Fruit fly (Drosophila melanogaster): ENCODE data around the gene mdy.

mdy gene

DNA sequence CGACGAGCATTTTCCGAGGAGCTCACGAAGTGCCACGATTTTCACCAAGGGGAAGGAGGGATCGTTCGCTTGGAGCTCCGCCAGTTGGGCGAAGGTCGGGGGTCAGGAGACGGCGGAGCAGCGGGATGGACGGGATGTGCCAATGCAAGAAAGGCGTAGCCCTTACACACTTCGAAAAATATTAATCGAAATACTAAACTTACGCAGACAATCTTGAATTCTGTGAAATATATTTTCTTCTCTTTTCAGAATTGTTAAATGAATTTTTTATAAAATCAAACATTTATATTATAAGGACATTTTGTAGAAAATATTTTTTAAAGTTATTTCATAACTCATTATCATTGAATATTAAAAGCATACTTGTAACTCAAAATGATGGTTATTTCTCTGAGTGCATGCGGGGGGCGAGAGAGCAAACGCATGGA is 52.5 kb downstream of the mdy start (continued):
- no peak for TF ChIP-seq pita (GFP tag; optimal IDR thresholded peaks at IDR 0.05)
- TF ChIP-seq CG3407 (GFP tag; optimal IDR thresholded peaks at IDR 0.05) = peak; percentile 16
- TF ChIP-seq B-H1 (GFP tag; IDR thresholded peaks at IDR 0.05) = peak; percentile 32; the same call in 1 of the 3 replicates
- peak; percentile 32 for TF ChIP-seq CG10366 (GFP tag; IDR thresholded peaks at IDR 0.05)
- peak; percentile 6 for TF ChIP-seq CG13775 (GFP tag; optimal IDR thresholded peaks at IDR 0.05)
- TF ChIP-seq CG12659 (GFP tag; optimal IDR thresholded peaks at IDR 0.05) = peak; percentile 57
- TF ChIP-seq eyg (GFP tag; optimal IDR thresholded peaks at IDR 0.05) = no peak
- no peak for TF ChIP-seq cg (GFP tag; optimal IDR thresholded peaks at IDR 0.05)
- peak; percentile 34 for TF ChIP-seq CG15601 (tag; optimal IDR thresholded peaks at IDR 0.05)
- no peak for TF ChIP-seq pan (optimal IDR thresholded peaks at IDR 0.05)
- no peak for TF ChIP-seq pan (GFP tag; optimal IDR thresholded peaks at IDR 0.05 in 1 of 2, IDR thresholded peaks at IDR 0.05 in 1 of 2)
- TF ChIP-seq CG8765 (GFP tag; IDR thresholded peaks at IDR 0.05) = no peak
- no peak for TF ChIP-seq CG5953 (GFP tag; IDR thresholded peaks at IDR 0.05)
- no peak for TF ChIP-seq sim (GFP tag; IDR thresholded peaks at IDR 0.05)
- peak; percentile 43; the same call in 2 of the 3 replicates for TF ChIP-seq croc (GFP tag; conservative IDR thresholded peaks at IDR 0.05)
- no peak for TF ChIP-seq tin (GFP tag; optimal IDR thresholded peaks at IDR 0.05)
- no peak for TF ChIP-seq sd (tag; optimal IDR thresholded peaks at IDR 0.05)
- TF ChIP-seq Oli (tag; optimal IDR thresholded peaks at IDR 0.05) = peak; percentile 61
- peak; percentile 60 for TF ChIP-seq unpg (GFP tag; optimal IDR thresholded peaks at IDR 0.05)
- no peak for TF ChIP-seq pros (GFP tag; optimal IDR thresholded peaks at IDR 0.05)
- no peak for TF ChIP-seq CG13624 (GFP tag; optimal IDR thresholded peaks at IDR 0.05)
- TF ChIP-seq CG6854 (GFP tag; optimal IDR thresholded peaks at IDR 0.05) = no peak
- no peak for TF ChIP-seq dan (GFP tag; IDR thresholded peaks at IDR 0.05)
- no peak for TF ChIP-seq CG15011 (GFP tag; optimal IDR thresholded peaks at IDR 0.05)
- peak; percentile 57 for TF ChIP-seq tgo (GFP tag; IDR thresholded peaks at IDR 0.05)
- TF ChIP-seq ewg (GFP tag; optimal IDR thresholded peaks at IDR 0.05) = peak; percentile 8
- peak; percentile 15 for TF ChIP-seq CG5180 (GFP tag; optimal IDR thresholded peaks at IDR 0.05)
- TF ChIP-seq stwl (tag; optimal IDR thresholded peaks at IDR 0.05) = no peak
- TF ChIP-seq Lim3 (GFP tag; IDR thresholded peaks at IDR 0.05) = no peak
- no peak for TF ChIP-seq br (optimal IDR thresholded peaks at IDR 0.05)
- TF ChIP-seq CG2120 (GFP tag; optimal IDR thresholded peaks at IDR 0.05) = no peak
- no peak for TF ChIP-seq CG17802 (tag; optimal IDR thresholded peaks at IDR 0.05)
- no peak for TF ChIP-seq prd (optimal IDR thresholded peaks at IDR 0.05)
- TF ChIP-seq prd (GFP tag; IDR thresholded peaks at IDR 0.05) = no peak
- no peak for TF ChIP-seq bigmax (GFP tag; optimal IDR thresholded peaks at IDR 0.05)
- no peak for TF ChIP-seq pzg (GFP tag; optimal IDR thresholded peaks at IDR 0.05)
- no peak for TF ChIP-seq nau (GFP tag; optimal IDR thresholded peaks at IDR 0.05)
- no peak for TF ChIP-seq Hr39 (optimal IDR thresholded peaks at IDR 0.05)
- no peak for TF ChIP-seq slp2 (GFP tag; optimal IDR thresholded peaks at IDR 0.05)
- no peak for TF ChIP-seq crp (GFP tag; optimal IDR thresholded peaks at IDR 0.05)
- TF ChIP-seq dm (GFP tag; optimal IDR thresholded peaks at IDR 0.05) = no peak
- TF ChIP-seq TFAM (GFP tag; optimal IDR thresholded peaks at IDR 0.05) = no peak
- TF ChIP-seq HHEX (GFP tag; optimal IDR thresholded peaks at IDR 0.05) = peak; percentile 24
- no peak for TF ChIP-seq CG43689 (GFP tag; IDR thresholded peaks at IDR 0.05)
- TF ChIP-seq CG10147 (GFP tag; optimal IDR thresholded peaks at IDR 0.05) = no peak
- TF ChIP-seq Ets65A (GFP tag) = peak; percentile 80
- no peak for TF ChIP-seq CG2199 (GFP tag; IDR thresholded peaks at IDR 0.05)
- peak; percentile 46 for TF ChIP-seq sisA (GFP tag; IDR thresholded peaks at IDR 0.05)
- no peak for TF ChIP-seq CG3065 (GFP tag; optimal IDR thresholded peaks at IDR 0.05)
- TF ChIP-seq HLH54F (GFP tag; optimal IDR thresholded peaks at IDR 0.05) = no peak
- TF ChIP-seq chinmo (GFP tag; IDR thresholded peaks at IDR 0.05; ENCODE audit: partially characterized antibody) = no peak
- peak; percentile 33 for TF ChIP-seq CG17385 (GFP tag; optimal IDR thresholded peaks at IDR 0.05)
- TF ChIP-seq Oaz (GFP tag; IDR thresholded peaks at IDR 0.05) = no peak
